Fruit fly (Drosophila melanogaster) whole organism, embryonic: ENCODE data around the gene Rlb1.

Experiments used
- Atf3 ChIP-seq: fragments of 200-800 bp; sonication (Bioruptor generic); optimal IDR thresholded peaks from 3 replicates; lab custom pipeline; 2016; ENCODE audit warnings: missing biosample characterization, missing genetic modification characterization
- Awh ChIP-seq: fragments of 200-800 bp; sonication (Bioruptor generic); IDR thresholded peaks from 2 replicates; pipeline ENCODE4, ENCODE4 v1.3.6; 2022; ENCODE audit warnings: missing biosample characterization, missing genetic modification characterization
- B-H2 ChIP-seq: fragments of 200-800 bp; sonication (Bioruptor generic); optimal IDR thresholded peaks from 2 replicates; lab custom pipeline; 2018; ENCODE audit warnings: missing biosample characterization, mild to moderate bottlenecking, missing genetic modification characterization
- BtbVII ChIP-seq: fragments of 200-800 bp; sonication (Bioruptor generic); optimal IDR thresholded peaks from 3 replicates; lab custom pipeline; 2017; ENCODE audit warnings: missing biosample characterization, mild to moderate bottlenecking, missing genetic modification characterization
- CG10654 ChIP-seq: fragments of 200-800 bp; sonication (Bioruptor generic); optimal IDR thresholded peaks from 2 replicates; lab custom pipeline; 2016; ENCODE audit warnings: missing biosample characterization, missing genetic modification characterization
- CG12155 ChIP-seq: fragments of 200-800 bp; sonication (Bioruptor generic); optimal IDR thresholded peaks from 3 replicates; lab custom pipeline; 2016; ENCODE audit warnings: missing biosample characterization, missing genetic modification characterization
- CG12769 ChIP-seq: fragments of 200-800 bp; sonication (Bioruptor generic); optimal IDR thresholded peaks from 2 replicates; lab custom pipeline; 2019; ENCODE audit warnings: missing biosample characterization, mild to moderate bottlenecking, missing genetic modification characterization, moderate library complexity
- CG12942 ChIP-seq: fragments of 200-800 bp; sonication (Bioruptor generic); optimal IDR thresholded peaks from 3 replicates; lab custom pipeline; 2016; ENCODE audit warnings: missing biosample characterization, missing genetic modification characterization
- CG1529 ChIP-seq: fragments of 200-800 bp; sonication (Bioruptor generic); optimal IDR thresholded peaks from 3 replicates; lab custom pipeline; 2018; ENCODE audit warnings: missing biosample characterization, missing genetic modification characterization
- CG15514 ChIP-seq: fragments of 200-800 bp; sonication (Bioruptor generic); optimal IDR thresholded peaks from 3 replicates; lab custom pipeline; 2017; ENCODE audit warnings: missing biosample characterization, missing genetic modification characterization, mild to moderate bottlenecking, moderate library complexity, missing genetic modification reagents
- CG1602 ChIP-seq: fragments of 200-800 bp; sonication (Bioruptor generic); optimal IDR thresholded peaks from 3 replicates; lab custom pipeline; 2016; ENCODE audit warnings: missing biosample characterization, missing genetic modification characterization
- CG17186 ChIP-seq: fragments of 200-800 bp; sonication (Bioruptor generic); optimal IDR thresholded peaks from 3 replicates; lab custom pipeline; 2017; ENCODE audit warnings: missing biosample characterization, missing genetic modification reagents, missing genetic modification characterization
- CG1792 ChIP-seq: fragments of 200-800 bp; sonication (Bioruptor generic); optimal IDR thresholded peaks from 2 replicates; lab custom pipeline; 2016; ENCODE audit warnings: missing biosample characterization, missing genetic modification characterization
- CG34376 ChIP-seq: fragments of 200-800 bp; sonication (Bioruptor generic); optimal IDR thresholded peaks from 2 replicates; lab custom pipeline; 2018; ENCODE audit warnings: missing biosample characterization, mild to moderate bottlenecking, missing genetic modification characterization
- CG34422 ChIP-seq: fragments of 200-800 bp; sonication (Bioruptor generic); IDR thresholded peaks from 3 replicates; pipeline ENCODE4 v1.3.6; 2022; ENCODE audit warnings: missing biosample characterization, missing genetic modification characterization
- CG43689 ChIP-seq: fragments of 200-800 bp; sonication (Bioruptor generic); IDR thresholded peaks from 2 replicates; pipeline ENCODE4 v1.3.6; 2022; ENCODE audit warnings: missing biosample characterization, missing genetic modification characterization
- CG4404 ChIP-seq: fragments of 200-800 bp; sonication (Bioruptor generic); IDR thresholded peaks from 2 replicates; pipeline ENCODE4 v1.3.6; 2022; ENCODE audit warnings: missing biosample characterization, missing genetic modification characterization
- CG4707 ChIP-seq: fragments of 200-800 bp; sonication (Bioruptor generic); optimal IDR thresholded peaks from 2 replicates; lab custom pipeline; 2018; ENCODE audit warnings: missing biosample characterization, mild to moderate bottlenecking, missing genetic modification characterization, moderate library complexity
- CG4854 ChIP-seq: fragments of 200-800 bp; sonication (Bioruptor generic); optimal IDR thresholded peaks from 2 replicates; lab custom pipeline; 2016; ENCODE audit warnings: missing biosample characterization, missing genetic modification characterization, inconsistent platforms
- CG6175 ChIP-seq: fragments of 200-800 bp; sonication (Bioruptor generic); IDR thresholded peaks from 3 replicates; pipeline ENCODE4 v1.3.6; 2022; ENCODE audit warnings: missing biosample characterization, missing genetic modification characterization
- CG6272 ChIP-seq: fragments of 200-800 bp; sonication (Bioruptor generic); IDR thresholded peaks from 2 replicates; pipeline ENCODE4 v1.3.6; 2022; ENCODE audit warnings: missing biosample characterization, missing genetic modification characterization
- CG6791 ChIP-seq: fragments of 200-800 bp; sonication (Bioruptor generic); IDR thresholded peaks from 3 replicates; pipeline ENCODE4 v1.3.6; 2022; ENCODE audit warnings: missing biosample characterization, missing genetic modification characterization; ENCODE audit not compliant: partially characterized antibody
- CG7745 ChIP-seq: fragments of 200-800 bp; sonication (Bioruptor generic); optimal IDR thresholded peaks from 2 replicates; lab custom pipeline; 2018; ENCODE audit warnings: missing biosample characterization, mild to moderate bottlenecking, missing genetic modification characterization, moderate library complexity
- CG7928 ChIP-seq: fragments of 200-800 bp; sonication (Bioruptor generic); optimal IDR thresholded peaks from 2 replicates; lab custom pipeline; 2017; ENCODE audit warnings: missing biosample characterization, mild to moderate bottlenecking, missing genetic modification characterization
- CG8089 ChIP-seq: fragments of 200-800 bp; sonication (Bioruptor generic); optimal IDR thresholded peaks from 3 replicates; lab custom pipeline; 2016; ENCODE audit warnings: missing biosample characterization, missing genetic modification characterization
- CG9817 ChIP-seq: fragments of 200-800 bp; sonication (Bioruptor generic); optimal IDR thresholded peaks from 2 replicates; lab custom pipeline; 2018; ENCODE audit warnings: missing biosample characterization, mild to moderate bottlenecking, missing genetic modification characterization, moderate library complexity
- CG9932 ChIP-seq: fragments of 200-800 bp; sonication (Bioruptor generic); IDR thresholded peaks from 2 replicates; pipeline ENCODE4 v1.3.6; 2022; ENCODE audit warnings: missing biosample characterization, missing genetic modification characterization
- CTCF ChIP-seq: fragments of 200-800 bp; sonication (Bioruptor generic); optimal IDR thresholded peaks from 2 replicates; lab custom pipeline; 2017; ENCODE audit warnings: missing biosample characterization, mild to moderate bottlenecking, missing genetic modification characterization, moderate library complexity
- Dll ChIP-seq: fragments of 200-800 bp; sonication (Bioruptor generic); IDR thresholded peaks from 4 replicates; pipeline ENCODE4 v1.3.6; 2022; ENCODE audit warnings: missing biosample characterization, missing genetic modification characterization; ENCODE audit not compliant: partially characterized antibody
- E2f1 ChIP-seq: fragments of 200-800 bp; sonication (Bioruptor generic); IDR thresholded peaks from 2 replicates; pipeline ENCODE4 v1.3.6; 2022; ENCODE audit warnings: missing biosample characterization, missing genetic modification characterization
- Fer2 ChIP-seq: fragments of 200-800 bp; sonication (Bioruptor generic); optimal IDR thresholded peaks from 2 replicates; lab custom pipeline; 2018; ENCODE audit warnings: missing biosample characterization, mild to moderate bottlenecking, missing genetic modification characterization, moderate library complexity
- Hand ChIP-seq: fragments of 200-800 bp; sonication (Bioruptor generic); optimal IDR thresholded peaks from 2 replicates; lab custom pipeline; 2017; ENCODE audit warnings: mild to moderate bottlenecking, missing biosample characterization, missing genetic modification reagents, missing genetic modification characterization
- Lpt ChIP-seq: fragments of >200 bp; optimal IDR thresholded peaks from 2 replicates; lab custom pipeline; 2018; ENCODE audit warnings: missing biosample characterization, missing genetic modification characterization
- Myb ChIP-seq: fragments of 200-800 bp; sonication (Bioruptor generic); optimal IDR thresholded peaks from 2 replicates; lab custom pipeline; 2016; ENCODE audit warnings: missing biosample characterization, missing genetic modification characterization
- Oli ChIP-seq: fragments of 200-800 bp; sonication (Bioruptor generic); optimal IDR thresholded peaks from 2 replicates; lab custom pipeline; 2018; ENCODE audit warnings: missing biosample characterization, mild to moderate bottlenecking, missing genetic modification characterization, moderate library complexity
- Sin3A ChIP-seq: fragments of >200 bp; optimal IDR thresholded peaks from 2 replicates; lab custom pipeline; 2018
- Vsx1 ChIP-seq: fragments of 200-800 bp; sonication (Bioruptor generic); optimal IDR thresholded peaks from 2 replicates; lab custom pipeline; 2017; ENCODE audit warnings: missing biosample characterization, mild to moderate bottlenecking, missing genetic modification characterization, missing genetic modification reagents
- YL-1 ChIP-seq: fragments of 200-800 bp; sonication (Bioruptor generic); optimal IDR thresholded peaks from 3 replicates; lab custom pipeline; 2017; ENCODE audit warnings: missing biosample characterization, mild to moderate bottlenecking, missing genetic modification characterization
- btn ChIP-seq: fragments of 200-800 bp; sonication (Bioruptor generic); optimal IDR thresholded peaks from 2 replicates; lab custom pipeline; 2016; ENCODE audit warnings: missing biosample characterization, missing genetic modification characterization
- chm ChIP-seq: fragments of 200-800 bp; sonication (Bioruptor generic); IDR thresholded peaks from 2 replicates; pipeline ENCODE4 v1.3.6; 2022; ENCODE audit warnings: missing biosample characterization, missing genetic modification characterization
- dati ChIP-seq: fragments of 200-800 bp; sonication (Bioruptor generic); IDR thresholded peaks from 2 replicates; pipeline ENCODE4 v1.3.6; 2022; ENCODE audit warnings: missing biosample characterization, missing genetic modification characterization
- dysf ChIP-seq: fragments of 200-800 bp; sonication (Bioruptor generic); IDR thresholded peaks from 3 replicates; pipeline ENCODE4 v1.3.6; 2022; ENCODE audit warnings: missing biosample characterization, missing genetic modification characterization
- gcm2 ChIP-seq: fragments of 200-800 bp; sonication (Bioruptor generic); optimal IDR thresholded peaks from 2 replicates; lab custom pipeline; 2016; ENCODE audit warnings: missing biosample characterization, missing genetic modification characterization
- gsb ChIP-seq: fragments of 200-800 bp; sonication (Bioruptor generic); IDR thresholded peaks from 2 replicates; pipeline ENCODE4 v1.3.6; 2022; ENCODE audit warnings: missing biosample characterization, missing genetic modification characterization
- jumu ChIP-seq: fragments of 200-800 bp; sonication (Bioruptor generic); optimal IDR thresholded peaks from 3 replicates; lab custom pipeline; 2016; ENCODE audit warnings: missing biosample characterization, missing genetic modification characterization
- kni ChIP-seq: fragments of 200-800 bp; sonication (Bioruptor generic); optimal IDR thresholded peaks from 3 replicates; lab custom pipeline; 2017; ENCODE audit warnings: mild to moderate bottlenecking, missing biosample characterization, missing genetic modification reagents, missing genetic modification characterization
- knrl ChIP-seq: fragments of 200-800 bp; sonication (Bioruptor generic); IDR thresholded peaks from 3 replicates; pipeline ENCODE4 v1.3.6; 2022; ENCODE audit warnings: missing biosample characterization, missing genetic modification characterization; ENCODE audit not compliant: partially characterized antibody
- lilli ChIP-seq: fragments of 200-800 bp; sonication (Bioruptor generic); optimal IDR thresholded peaks from 3 replicates; lab custom pipeline; 2016; ENCODE audit warnings: missing biosample characterization, missing genetic modification characterization
- run ChIP-seq: fragments of 200-800 bp; sonication (Bioruptor generic); optimal IDR thresholded peaks from 3 replicates; lab custom pipeline; 2018; ENCODE audit warnings: missing biosample characterization, mild to moderate bottlenecking, missing genetic modification characterization
- tio ChIP-seq: fragments of 200-800 bp; sonication (Bioruptor generic); optimal IDR thresholded peaks from 2 replicates; lab custom pipeline; 2017; ENCODE audit warnings: missing biosample characterization, missing genetic modification characterization, inconsistent platforms
- usp ChIP-seq: fragments of >200 bp; optimal IDR thresholded peaks from 2 replicates; lab custom pipeline; 2017; ENCODE audit warnings: missing biosample characterization, missing genetic modification characterization
- yki ChIP-seq: fragments of >200 bp; optimal IDR thresholded peaks from 3 replicates; lab custom pipeline; 2018

Gene Rlb1

DNA sequence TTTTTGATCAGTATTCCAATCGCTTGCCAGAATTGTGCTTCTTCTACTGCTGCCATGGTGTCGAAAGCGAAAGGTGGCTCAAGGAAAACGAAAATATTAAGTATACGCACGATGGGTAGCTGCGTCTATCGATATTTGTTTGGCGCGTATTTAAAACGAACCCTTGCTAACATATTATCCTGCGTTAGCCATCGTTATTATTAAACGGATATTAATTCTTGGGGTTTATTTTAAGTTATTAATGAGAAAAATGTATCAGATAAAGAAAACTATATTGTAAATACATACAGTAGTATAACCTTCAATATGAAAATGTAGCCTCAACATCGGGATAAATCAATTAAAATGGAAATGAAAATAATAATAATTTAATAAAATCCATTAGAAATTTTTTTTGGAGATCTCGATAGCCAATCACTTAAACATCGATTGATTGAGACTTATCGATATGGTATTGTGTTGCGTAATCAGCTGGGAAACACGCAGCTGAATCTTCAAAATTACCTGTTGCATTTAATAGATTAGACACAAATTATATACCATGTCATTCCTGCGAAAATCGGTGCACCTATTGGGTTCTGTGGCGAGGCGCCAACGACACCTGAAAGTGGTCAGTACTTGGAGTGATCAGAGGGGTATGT is 42.3 kb downstream of the Rlb1 start, which contains the start of the genes CG9386 and BckdhA (continued):
- TF ChIP-seq CG1602 (GFP tag; lab: Kevin White, UChicago) (peak; percentile 30), CG9817 (tag; lab: Kevin White, UChicago) (peak; percentile 63), BtbVII (no peak), CG12942 (GFP tag; lab: Kevin White, UChicago) (peak; percentile 65), Awh (GFP tag; lab: Robert Waterston, UW) (no peak), CG12769 (tag; lab: Kevin White, UChicago) (no peak), Sin3A (lab: Kevin White, UChicago) (peak; percentile 24), YL-1 (GFP tag; lab: Kevin White, UChicago) (peak; percentile 62), CG9932 (GFP tag; lab: Robert Waterston, UW) (peak; percentile 80), B-H2 (GFP tag; lab: Kevin White, UChicago) (peak; percentile 45), btn (GFP tag; lab: Kevin White, UChicago) (no peak), CG15514 (GFP tag; lab: Kevin White, UChicago) (peak; percentile 50), Atf3 (GFP tag; lab: Kevin White, UChicago) (no peak), gsb (no peak), CG17186 (peak; percentile 52), CTCF (GFP tag; lab: Kevin White, UChicago) (no peak), CG4854 (GFP tag; lab: Kevin White, UChicago) (no peak), tio (GFP tag; lab: Kevin White, UChicago) (no peak), CG34422 (GFP tag; lab: Robert Waterston, UW) (no peak), dati (GFP tag; lab: Robert Waterston, UW) (no peak), lilli (GFP tag; lab: Kevin White, UChicago) (peak; percentile 78), CG1529 (no peak), Myb (peak; percentile 29), chm (GFP tag; lab: Robert Waterston, UW) (no peak), Vsx1 (GFP tag; lab: Kevin White, UChicago) (no peak), run (tag; lab: Kevin White, UChicago) (no peak), CG10654 (peak; percentile 45), Fer2 (peak; percentile 12), CG43689 (GFP tag; lab: Robert Waterston, UW) (no peak), gcm2 (GFP tag; lab: Kevin White, UChicago) (no peak), Lpt (GFP tag; lab: Kevin White, UChicago) (no peak), jumu (peak; percentile 30), CG8089 (GFP tag; lab: Kevin White, UChicago) (peak; percentile 28), Dll (GFP tag; lab: Robert Waterston, UW) (peak; percentile 85), Hand (no peak), CG4707 (GFP tag; lab: Kevin White, UChicago) (no peak), dysf (GFP tag; lab: Robert Waterston, UW) (0 out of 3 replicates have a peak, but pooled peaks have one; percentile 32), kni (no peak), CG1792 (no peak), CG6272 (peak; percentile 37; the same call in 1 of the 2 replicates), CG12155 (peak; percentile 50), Oli (peak; percentile 21), yki (lab: Kevin White, UChicago) (no peak), CG7928 (GFP tag; lab: Kevin White, UChicago) (no peak), usp (GFP tag; lab: Kevin White, UChicago) (no peak), E2f1 (GFP tag; lab: Robert Waterston, UW) (no peak), CG34376 (GFP tag; lab: Kevin White, UChicago) (peak; percentile 46), CG4404 (no peak), CG6791 (peak; percentile 12; the same call in 1 of the 3 replicates), CG7745 (tag; lab: Kevin White, UChicago) (no peak), knrl (GFP tag; lab: Robert Waterston, UW) (peak; percentile 69), CG6175 (GFP tag; lab: Robert Waterston, UW) (no peak)
